Worm (Caenorhabditis elegans) whole organism, mixed stage, embryonic: ENCODE data around the gene nhr-94.

Experiments used
- M03D4.4 ChIP-seq: sonication (generic microtip); optimal IDR thresholded peaks from 2 replicates; lab custom pipeline; 2017; ENCODE audit warnings: mild to moderate bottlenecking, missing genetic modification characterization, missing compliant biosample characterization
- bed-3 ChIP-seq: fragments of 200-800 bp; sonication (Bioruptor generic); optimal IDR thresholded peaks from 3 replicates; lab custom pipeline; 2018; ENCODE audit warnings: mild to moderate bottlenecking, missing genetic modification characterization, moderate library complexity, missing compliant biosample characterization
- blmp-1 ChIP-seq: fragments of 150-350 bp; optimal IDR thresholded peaks from 2 replicates; lab custom pipeline; 2014; ENCODE audit warnings: missing biosample characterization, missing genetic modification characterization
- ceh-43 ChIP-seq: fragments of 200-800 bp; sonication (Bioruptor generic); optimal IDR thresholded peaks from 2 replicates; lab custom pipeline; 2018; ENCODE audit warnings: mild to moderate bottlenecking, missing genetic modification characterization, moderate library complexity, missing compliant biosample characterization
- ces-1 ChIP-seq: fragments of 150-350 bp; optimal IDR thresholded peaks from 2 replicates; lab custom pipeline; 2014; ENCODE audit warnings: missing biosample characterization, missing genetic modification reagents, missing genetic modification characterization
- cnd-1 ChIP-seq: fragments of 200-800 bp; sonication (Bioruptor generic); optimal IDR thresholded peaks from 2 replicates; lab custom pipeline; 2018; ENCODE audit warnings: mild to moderate bottlenecking, missing genetic modification characterization, missing compliant biosample characterization
- drap-1 ChIP-seq: fragments of 200-800 bp; sonication (Bioruptor generic); optimal IDR thresholded peaks from 3 replicates; lab custom pipeline; 2018; ENCODE audit warnings: mild to moderate bottlenecking, missing genetic modification characterization, missing compliant biosample characterization
- elt-1 ChIP-seq: sonication (generic microtip); optimal IDR thresholded peaks from 2 replicates; lab custom pipeline; 2017; ENCODE audit warnings: missing genetic modification characterization, mild to moderate bottlenecking, missing compliant biosample characterization, antibody characterized with exemption, moderate library complexity, borderline replicate concordance; ENCODE audit not compliant: insufficient read depth
- elt-3 ChIP-seq: fragments of 150-350 bp; optimal IDR thresholded peaks from 2 replicates; lab custom pipeline; 2014; ENCODE audit warnings: missing biosample characterization, missing genetic modification characterization
- flh-1 ChIP-seq: fragments of 200-800 bp; sonication (Bioruptor generic); optimal IDR thresholded peaks from 2 replicates; lab custom pipeline; 2018; ENCODE audit warnings: mild to moderate bottlenecking, missing genetic modification characterization, moderate library complexity, missing compliant biosample characterization
- ham-2 ChIP-seq: fragments of 200-800 bp; sonication (Bioruptor generic); optimal IDR thresholded peaks from 2 replicates; lab custom pipeline; 2018; ENCODE audit warnings: mild to moderate bottlenecking, missing genetic modification characterization, missing compliant biosample characterization
- hlh-1 ChIP-seq: fragments of 150-350 bp; optimal IDR thresholded peaks from 2 replicates; lab custom pipeline; 2014; ENCODE audit warnings: missing biosample characterization, missing genetic modification reagents, missing genetic modification characterization
- lin-13 ChIP-seq: fragments of 150-350 bp; optimal IDR thresholded peaks from 2 replicates; lab custom pipeline; 2014; ENCODE audit warnings: missing biosample characterization, missing genetic modification characterization
- lin-32 ChIP-seq: fragments of 200-800 bp; sonication (Bioruptor generic); optimal IDR thresholded peaks from 2 replicates; lab custom pipeline; 2018; ENCODE audit warnings: mild to moderate bottlenecking, missing genetic modification characterization, missing compliant biosample characterization
- lsy-2 ChIP-seq: fragments of 150-350 bp; optimal IDR thresholded peaks from 2 replicates; lab custom pipeline; 2014; ENCODE audit warnings: missing biosample characterization, missing genetic modification characterization
- mab-5 ChIP-seq: fragments of 150-350 bp; optimal IDR thresholded peaks from 2 replicates; lab custom pipeline; 2014; ENCODE audit warnings: missing biosample characterization, missing genetic modification characterization
- mep-1 ChIP-seq: fragments of 150-350 bp; optimal IDR thresholded peaks from 2 replicates; lab custom pipeline; 2017; ENCODE audit warnings: missing biosample characterization, missing genetic modification reagents, missing genetic modification characterization, inconsistent platforms
- mls-2 ChIP-seq: sonication (generic microtip); optimal IDR thresholded peaks from 2 replicates; lab custom pipeline; 2016; ENCODE audit warnings: mild to moderate bottlenecking, missing genetic modification characterization, moderate library complexity, missing compliant biosample characterization
- nhr-237 ChIP-seq: fragments of 150-350 bp; optimal IDR thresholded peaks from 2 replicates; lab custom pipeline; 2014; ENCODE audit warnings: missing biosample characterization, missing genetic modification characterization
- nhr-28 ChIP-seq: fragments of 150-350 bp; optimal IDR thresholded peaks from 2 replicates; lab custom pipeline; 2014; ENCODE audit warnings: missing biosample characterization, missing genetic modification characterization
- pha-4 ChIP-seq: fragments of 150-350 bp; optimal IDR thresholded peaks from 2 replicates; lab custom pipeline; 2018; ENCODE audit warnings: missing biosample characterization, missing genetic modification reagents, missing genetic modification characterization
- sem-2 ChIP-seq: fragments of 200-800 bp; sonication (Bioruptor generic); optimal IDR thresholded peaks from 2 replicates; lab custom pipeline; 2018; ENCODE audit warnings: mild to moderate bottlenecking, missing genetic modification characterization, missing compliant biosample characterization
- sptf-1 ChIP-seq: sonication (generic microtip); optimal IDR thresholded peaks from 2 replicates; lab custom pipeline; 2017; ENCODE audit warnings: mild to moderate bottlenecking, missing genetic modification characterization, moderate library complexity, missing compliant biosample characterization
- unc-120 ChIP-seq: sonication (generic microtip); optimal IDR thresholded peaks from 2 replicates; lab custom pipeline; 2017; ENCODE audit warnings: missing genetic modification characterization, missing compliant biosample characterization; ENCODE audit not compliant: poor library complexity, severe bottlenecking
- unc-39 ChIP-seq: fragments of 150-350 bp; optimal IDR thresholded peaks from 2 replicates; lab custom pipeline; 2014; ENCODE audit warnings: missing biosample characterization, missing genetic modification characterization
- unc-62 ChIP-seq: fragments of 150-350 bp; optimal IDR thresholded peaks from 2 replicates; lab custom pipeline; 2014; ENCODE audit warnings: missing biosample characterization, missing genetic modification reagents, missing genetic modification characterization
- zip-8 ChIP-seq: fragments of 150-350 bp; optimal IDR thresholded peaks from 2 replicates; lab custom pipeline; 2014; ENCODE audit warnings: missing biosample characterization, missing genetic modification characterization
- ztf-11 ChIP-seq: fragments of 150-350 bp; optimal IDR thresholded peaks from 2 replicates; lab custom pipeline; 2014; ENCODE audit warnings: missing biosample characterization, missing genetic modification characterization

Gene nhr-94

ce11 chrV:7672258-7672657 is 13.9 kb downstream of the nhr-94 start, which contains the start of gene C12D5.4:
Gene C12D5.4 (plus strand): TSS chrV:7672558.
- TF ChIP-seq lsy-2 (tag; lab: Kevin White, UChicago) (no peak), drap-1 (GFP tag; lab: Kevin White, UChicago) (no peak), zip-8 (no peak), nhr-237 (tag; lab: Kevin White, UChicago) (no peak), ces-1 (no peak), mab-5 (tag; lab: Kevin White, UChicago) (no peak), nhr-28 (no peak), ham-2 (GFP tag; lab: Kevin White, UChicago) (no peak), unc-120 (tag; lab: Kevin White, UChicago) (no peak), sem-2 (no peak), hlh-1 (tag; lab: Kevin White, UChicago) (no peak), M03D4.4 (no peak)

ce11 chrV:7667940-7668339 is 18.2 kb downstream of the nhr-94 start, which contains the start of gene C12D5.5:
Gene C12D5.5 (plus strand): TSS chrV:7668240.
- TF ChIP-seq drap-1 (GFP tag; lab: Kevin White, UChicago) (no peak), M03D4.4 (no peak), bed-3 (GFP tag; lab: Kevin White, UChicago) (no peak), sptf-1 (tag; lab: Kevin White, UChicago) (no peak), blmp-1 (no peak), ztf-11 (tag; lab: Kevin White, UChicago) (no peak), hlh-1 (tag; lab: Kevin White, UChicago) (no peak), nhr-237 (tag; lab: Kevin White, UChicago) (no peak), ham-2 (GFP tag; lab: Kevin White, UChicago) (no peak), elt-3 (tag; lab: Kevin White, UChicago) (no peak), elt-1 (tag; lab: Kevin White, UChicago) (no peak), cnd-1 (tag; lab: Kevin White, UChicago) (no peak), sem-2 (no peak), unc-120 (tag; lab: Kevin White, UChicago) (no peak), mls-2 (tag; lab: Kevin White, UChicago) (no peak)

DNA sequence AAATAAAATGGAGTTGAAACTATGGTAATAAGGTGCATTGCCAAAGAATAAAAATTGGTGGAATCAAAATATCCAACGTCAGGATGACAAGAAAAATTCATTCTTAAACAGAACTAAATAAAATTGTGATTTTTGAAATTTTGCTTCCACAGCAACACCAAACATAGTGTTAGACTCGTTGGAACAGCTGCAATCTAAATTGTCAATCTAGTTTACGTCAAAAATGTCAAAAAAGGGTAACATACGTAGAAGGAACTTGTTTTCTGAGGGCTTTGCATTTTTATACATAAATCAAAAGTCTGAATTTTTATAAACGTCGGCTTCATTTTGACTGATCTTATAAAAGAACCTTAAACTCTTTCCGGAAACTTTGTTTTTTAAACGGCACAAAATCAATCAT is 32.6 kb downstream of the nhr-94 start, which contains the start of gene srh-200:
Gene srh-200, minus strand, starts transcription at position 101 of the 400 bp plus-strand sequence.
- no peak for TF ChIP-seq mab-5 (tag; lab: Kevin White, UChicago)
- no peak for TF ChIP-seq ham-2 (GFP tag; lab: Kevin White, UChicago)

DNA sequence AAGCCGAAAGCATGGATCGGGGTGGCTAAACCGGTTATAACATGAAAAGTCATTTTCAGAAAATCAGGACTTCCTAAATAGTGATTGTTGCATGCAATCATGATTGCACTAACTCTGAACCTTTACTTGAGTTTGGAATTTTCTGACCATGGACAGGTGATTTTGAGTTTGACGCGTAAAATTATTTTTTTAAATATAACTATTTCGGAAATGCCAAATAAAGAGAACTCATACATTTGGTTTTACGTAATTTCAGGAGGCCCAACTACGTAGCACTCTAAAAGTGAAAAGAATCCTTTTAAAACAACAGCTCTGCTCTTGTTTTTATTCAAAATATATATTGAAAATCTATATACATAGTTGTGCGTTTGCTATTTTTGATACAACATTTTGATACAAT is 34.4 kb downstream of the nhr-94 start, which contains the start of gene srh-234:
Gene srh-234, minus strand, starts transcription at position 101 of the 400 bp plus-strand sequence.
- TF ChIP-seq ceh-43 (GFP tag; lab: Kevin White, UChicago) (no peak), drap-1 (GFP tag; lab: Kevin White, UChicago) (no peak), sem-2 (no peak), bed-3 (GFP tag; lab: Kevin White, UChicago) (no peak), nhr-28 (no peak)

DNA sequence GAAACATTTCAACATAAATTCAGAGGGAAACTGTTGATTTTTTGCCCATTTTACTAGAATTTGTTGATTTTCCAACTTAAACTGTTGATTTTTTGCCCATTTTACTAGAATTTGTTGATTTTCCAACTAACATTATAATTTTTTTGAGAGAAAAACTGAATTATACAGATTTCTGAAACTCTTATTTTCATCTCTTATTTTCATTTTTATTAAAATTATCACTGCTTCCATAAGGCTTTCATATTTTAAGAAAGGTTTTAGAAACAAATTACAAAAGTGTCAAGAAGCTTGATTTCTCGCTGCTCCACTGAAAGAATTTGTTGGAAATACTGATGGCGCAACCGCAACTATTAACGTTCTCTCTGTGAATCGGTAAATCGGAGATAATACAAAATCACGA is 36.2 kb downstream of the nhr-94 start:
- TF ChIP-seq pha-4 (tag; lab: Kevin White, UChicago) = no peak
- TF ChIP-seq lin-32 = no peak
- TF ChIP-seq ceh-43 (GFP tag; lab: Kevin White, UChicago) = no peak
- TF ChIP-seq sptf-1 (tag; lab: Kevin White, UChicago) = no peak
- no peak for TF ChIP-seq lin-13 (tag; lab: Kevin White, UChicago)
- no peak for TF ChIP-seq unc-39 (tag; lab: Kevin White, UChicago)
- TF ChIP-seq mep-1 (tag; lab: Kevin White, UChicago) = no peak
- no peak for TF ChIP-seq ces-1
- TF ChIP-seq mls-2 (tag; lab: Kevin White, UChicago) = no peak
- TF ChIP-seq hlh-1 (tag; lab: Kevin White, UChicago) = no peak
- no peak for TF ChIP-seq nhr-237 (tag; lab: Kevin White, UChicago)
- no peak for TF ChIP-seq unc-62 (GFP tag; lab: Kevin White, UChicago)
- no peak for TF ChIP-seq ham-2 (GFP tag; lab: Kevin White, UChicago)
- TF ChIP-seq ztf-11 (tag; lab: Kevin White, UChicago) = no peak
- no peak for TF ChIP-seq elt-1 (tag; lab: Kevin White, UChicago)
- TF ChIP-seq flh-1 (GFP tag; lab: Kevin White, UChicago) = no peak
- TF ChIP-seq elt-3 (tag; lab: Kevin White, UChicago) = no peak
- TF ChIP-seq, all 35 proteins: peak for 0
